Worm (Caenorhabditis elegans): ENCODE results near the gene Y110A2AL.9.

Gene Y110A2AL.9

ce11 chrII:2888957-2889630 lies 22.7 kb upstream of the Y110A2AL.9 start, which contains the start of gene pinn-1 (continued):
- peak; percentile 65 for TF ChIP-seq madf-8 (GFP tag; conservative IDR thresholded peaks at IDR 0.05)
- peak; percentile 62 for TF ChIP-seq sptf-2 (GFP tag; optimal IDR thresholded peaks at IDR 0.05)
- TF ChIP-seq lsl-1 (GFP tag; optimal IDR thresholded peaks at IDR 0.05) = peak; percentile 73
- peak; percentile 77 for TF ChIP-seq Y95B8A.8 (GFP tag; IDR thresholded peaks at IDR 0.05)
- TF ChIP-seq sdz-38 (tag; optimal IDR thresholded peaks at IDR 0.05) = no peak
- peak; percentile 80 for TF ChIP-seq unc-130 (GFP tag; optimal IDR thresholded peaks at IDR 0.05)
- no peak for TF ChIP-seq snpc-4 (GFP tag; optimal IDR thresholded peaks at IDR 0.05)
- TF ChIP-seq snpc-4 (tag; optimal IDR thresholded peaks at IDR 0.05) = peak; percentile 29 to 76 (median 45)
- peak; percentile 87 for TF ChIP-seq Y53G8AR.9 (GFP tag; conservative IDR thresholded peaks at IDR 0.05)
- no peak for TF ChIP-seq nfya-1 (tag; optimal IDR thresholded peaks at IDR 0.05; ENCODE audit: borderline replicate concordance, insufficient read depth)
- peak; percentile 93 for TF ChIP-seq ccch-3 (GFP tag; optimal IDR thresholded peaks at IDR 0.05)
- TF ChIP-seq rec-8 (tag; optimal IDR thresholded peaks at IDR 0.05) = peak; percentile 28 to 56
- TF ChIP-seq nhr-90 (tag; optimal IDR thresholded peaks at IDR 0.05) = no peak
- TF ChIP-seq F37B4.10 (GFP tag; IDR thresholded peaks at IDR 0.05) = no peak
- peak; percentile 92 for TF ChIP-seq nfyb-1 (GFP tag; IDR thresholded peaks at IDR 0.05)
- no peak for TF ChIP-seq nhr-120 (GFP tag; IDR thresholded peaks at IDR 0.05)
- 0 out of 2 replicates have a peak, but pooled peaks have one; percentile 31 for TF ChIP-seq ztf-25 (GFP tag; IDR thresholded peaks at IDR 0.05)
- TF ChIP-seq hmg-20 (GFP tag; IDR thresholded peaks at IDR 0.05) = no peak
- peak; percentile 45 for TF ChIP-seq F23B12.7 (tag; optimal IDR thresholded peaks at IDR 0.05; ENCODE audit: insufficient read depth)
- TF ChIP-seq bed-1 (GFP tag; IDR thresholded peaks at IDR 0.05) = no peak
- TF ChIP-seq ceh-91 (GFP tag; IDR thresholded peaks at IDR 0.05) = peak; percentile 79
- peak; percentile 49; the same call in 1 of the 2 replicates for TF ChIP-seq zfh-2 (GFP tag; conservative IDR thresholded peaks at IDR 0.05)
- peak; percentile 8 for TF ChIP-seq ztf-18 (tag; optimal IDR thresholded peaks at IDR 0.05)
- TF ChIP-seq madf-3 (GFP tag; IDR thresholded peaks at IDR 0.05) = peak; percentile 85
- TF ChIP-seq egl-44 (GFP tag; IDR thresholded peaks at IDR 0.05) = peak; percentile 68; the same call in 1 of the 2 replicates
- TF ChIP-seq B0336.3 (GFP tag; IDR thresholded peaks at IDR 0.05) = peak; percentile 85
- TF ChIP-seq gei-17 (GFP tag; optimal IDR thresholded peaks at IDR 0.05) = no peak
- no peak for TF ChIP-seq hrde-1 (tag; optimal IDR thresholded peaks at IDR 0.05; ENCODE audit: borderline replicate concordance)
- TF ChIP-seq snpc-1.1 (tag; optimal IDR thresholded peaks at IDR 0.05; ENCODE audit: insufficient read depth) = peak; percentile 17
- peak; percentile 56 for TF ChIP-seq repo-1 (tag; optimal IDR thresholded peaks at IDR 0.05)
- TF ChIP-seq atf-7 (tag; optimal IDR thresholded peaks at IDR 0.05) = peak; percentile 68
- TF ChIP-seq snpc-3.4 (tag; optimal IDR thresholded peaks at IDR 0.05) = peak; percentile 31
- peak; percentile 21 for TF ChIP-seq B0261.1 (tag; optimal IDR thresholded peaks at IDR 0.05)
- TF ChIP-seq F39B2.1 (GFP tag; IDR thresholded peaks at IDR 0.05) = no peak
- peak; percentile 97 for TF ChIP-seq bed-2 (GFP tag; IDR thresholded peaks at IDR 0.05)
- TF ChIP-seq let-526 (GFP tag; IDR thresholded peaks at IDR 0.05) = peak; percentile 91
- TF ChIP-seq rcor-1 (GFP tag; IDR thresholded peaks at IDR 0.05) = peak; percentile 91
- peak; percentile 47 for TF ChIP-seq dpl-1 (GFP tag; optimal IDR thresholded peaks at IDR 0.05)
- no peak for TF ChIP-seq C06A6.2 (GFP tag; conservative IDR thresholded peaks at IDR 0.05)
- peak; percentile 60 for TF ChIP-seq zim-3 (tag; optimal IDR thresholded peaks at IDR 0.05)
- TF ChIP-seq tlf-1 (GFP tag; optimal IDR thresholded peaks at IDR 0.05) = peak; percentile 67
- no peak; the same call in 1 of the 2 replicates for TF ChIP-seq lir-1 (GFP tag; conservative IDR thresholded peaks at IDR 0.05)
- 0 out of 2 replicates have a peak, but pooled peaks have one; percentile 44 for TF ChIP-seq ztf-6 (GFP tag; IDR thresholded peaks at IDR 0.05)
- TF ChIP-seq athp-1 (tag; optimal IDR thresholded peaks at IDR 0.05) = peak; percentile 95
